Fruit fly (Drosophila melanogaster) whole organism, embryonic: ENCODE results near the gene CG32483.
A peak's percentile ranks its signal among the peaks of the same experiment; 100 is the strongest.

Experiments used
- ATbp ChIP-seq: fragments of 200-800 bp; sonication (Bioruptor generic); optimal IDR thresholded peaks from 2 replicates; lab custom pipeline; 2017; ENCODE audit warnings: missing biosample characterization, mild to moderate bottlenecking, missing genetic modification characterization, missing genetic modification reagents
- CG11456 ChIP-seq: fragments of 200-800 bp; sonication (Bioruptor generic); IDR thresholded peaks from 3 replicates; pipeline ENCODE4 v1.3.6; 2022; ENCODE audit warnings: missing biosample characterization, missing genetic modification characterization
- CG12391 ChIP-seq: fragments of 200-800 bp; sonication (Bioruptor generic); optimal IDR thresholded peaks from 3 replicates; lab custom pipeline; 2018; ENCODE audit warnings: missing biosample characterization, mild to moderate bottlenecking, missing genetic modification characterization, moderate library complexity
- CG15269 ChIP-seq: fragments of 200-800 bp; sonication (Bioruptor generic); optimal IDR thresholded peaks from 2 replicates; lab custom pipeline; 2018; ENCODE audit warnings: missing biosample characterization, mild to moderate bottlenecking, missing genetic modification characterization, moderate library complexity
- CG17361 ChIP-seq: fragments of 200-800 bp; sonication (Bioruptor generic); IDR thresholded peaks from 3 replicates; pipeline ENCODE4 v1.3.6; 2022; ENCODE audit warnings: missing biosample characterization, missing genetic modification characterization
- CG18764 ChIP-seq: fragments of 200-800 bp; sonication (Bioruptor generic); optimal IDR thresholded peaks from 3 replicates; lab custom pipeline; 2016; ENCODE audit warnings: missing biosample characterization, missing genetic modification characterization
- CG2120 ChIP-seq: fragments of 200-800 bp; sonication (Bioruptor generic); optimal IDR thresholded peaks from 3 replicates; lab custom pipeline; 2016; ENCODE audit warnings: missing biosample characterization, missing genetic modification characterization
- CG2199 ChIP-seq: fragments of 200-800 bp; sonication (Bioruptor generic); IDR thresholded peaks from 3 replicates; pipeline ENCODE4 v1.3.6; 2022; ENCODE audit warnings: missing biosample characterization, missing genetic modification characterization
- CG30403 ChIP-seq: fragments of 200-800 bp; sonication (Bioruptor generic); optimal IDR thresholded peaks from 3 replicates; lab custom pipeline; 2016; ENCODE audit warnings: missing biosample characterization, missing genetic modification characterization
- CG31388 ChIP-seq: fragments of 200-800 bp; sonication (Bioruptor generic); optimal IDR thresholded peaks from 2 replicates; lab custom pipeline; 2016; ENCODE audit warnings: missing biosample characterization, missing genetic modification characterization
- CG3726 ChIP-seq: fragments of 200-800 bp; sonication (Bioruptor generic); IDR thresholded peaks from 3 replicates; pipeline ENCODE4, ENCODE4 v1.3.6; 2022; ENCODE audit warnings: missing biosample characterization, missing genetic modification characterization
- CG4730 ChIP-seq: fragments of 200-800 bp; sonication (Bioruptor generic); IDR thresholded peaks from 2 replicates; pipeline ENCODE4 v1.3.6; 2022; ENCODE audit warnings: missing biosample characterization, missing genetic modification characterization
- CG4854 ChIP-seq: fragments of 200-800 bp; sonication (Bioruptor generic); optimal IDR thresholded peaks from 2 replicates; lab custom pipeline; 2016; ENCODE audit warnings: missing biosample characterization, missing genetic modification characterization, inconsistent platforms
- CG5245 ChIP-seq: fragments of 200-800 bp; sonication (Bioruptor generic); optimal IDR thresholded peaks from 3 replicates; lab custom pipeline; 2016; ENCODE audit warnings: missing biosample characterization, missing genetic modification characterization
- CG6765 ChIP-seq: fragments of 200-800 bp; sonication (Bioruptor generic); optimal IDR thresholded peaks from 3 replicates; lab custom pipeline; 2017; ENCODE audit warnings: missing biosample characterization, mild to moderate bottlenecking, missing genetic modification characterization
- CG7357 ChIP-seq: fragments of 200-800 bp; sonication (Bioruptor generic); IDR thresholded peaks from 3 replicates; pipeline ENCODE4 v1.3.6; 2022; ENCODE audit warnings: missing biosample characterization, missing genetic modification characterization
- CG7556 ChIP-seq: fragments of 200-800 bp; sonication (Bioruptor generic); optimal IDR thresholded peaks from 2 replicates; lab custom pipeline; 2017; ENCODE audit warnings: missing biosample characterization, mild to moderate bottlenecking, missing genetic modification characterization
- CG7987 ChIP-seq: fragments of 200-800 bp; sonication (Bioruptor generic); optimal IDR thresholded peaks from 2 replicates; lab custom pipeline; 2018; ENCODE audit warnings: missing biosample characterization, mild to moderate bottlenecking, missing genetic modification characterization, moderate library complexity
- CG8290 ChIP-seq, 3 experiments: fragments of 200-800 bp; sonication (Bioruptor generic); optimal IDR thresholded peaks; 2 replicates each; lab custom pipeline; 2016 to 2019; ENCODE audit warnings: missing biosample characterization in 3 of 3, missing genetic modification characterization in 3 of 3, mild to moderate bottlenecking in 2 of 3, moderate library complexity in 1 of 3
- CG9817 ChIP-seq: fragments of 200-800 bp; sonication (Bioruptor generic); optimal IDR thresholded peaks from 2 replicates; lab custom pipeline; 2018; ENCODE audit warnings: missing biosample characterization, mild to moderate bottlenecking, missing genetic modification characterization, moderate library complexity
- CG9932 ChIP-seq: fragments of 200-800 bp; sonication (Bioruptor generic); IDR thresholded peaks from 2 replicates; pipeline ENCODE4 v1.3.6; 2022; ENCODE audit warnings: missing biosample characterization, missing genetic modification characterization
- D19A ChIP-seq: fragments of 200-800 bp; optimal IDR thresholded peaks from 3 replicates; lab custom pipeline; 2019; ENCODE audit warnings: missing biosample characterization, mild to moderate bottlenecking, missing genetic modification characterization, moderate library complexity
- Deaf1 ChIP-seq: fragments of 200-800 bp; optimal IDR thresholded peaks from 3 replicates; lab custom pipeline; 2019; ENCODE audit warnings: missing biosample characterization, mild to moderate bottlenecking, missing genetic modification characterization, moderate library complexity
- Dfd ChIP-seq, 2 experiments: fragments of >200 bp; optimal IDR thresholded peaks; 2 replicates each; lab custom pipeline; 2017; ENCODE audit warnings: missing biosample characterization in 2 of 2, missing genetic modification characterization in 2 of 2
- Dip3 ChIP-seq: fragments of 200-800 bp; sonication (Bioruptor generic); optimal IDR thresholded peaks from 3 replicates; lab custom pipeline; 2016; ENCODE audit warnings: missing biosample characterization, missing genetic modification characterization
- Ets97D ChIP-seq: fragments of 200-800 bp; sonication (Bioruptor generic); optimal IDR thresholded peaks from 3 replicates; lab custom pipeline; 2016; ENCODE audit warnings: missing biosample characterization, missing genetic modification characterization
- Fer2 ChIP-seq: fragments of 200-800 bp; sonication (Bioruptor generic); optimal IDR thresholded peaks from 2 replicates; lab custom pipeline; 2018; ENCODE audit warnings: missing biosample characterization, mild to moderate bottlenecking, missing genetic modification characterization, moderate library complexity
- Jarid2 ChIP-seq: fragments of 200-800 bp; sonication (Bioruptor generic); optimal IDR thresholded peaks from 3 replicates; lab custom pipeline; 2017; ENCODE audit warnings: mild to moderate bottlenecking, missing biosample characterization, missing genetic modification reagents, missing genetic modification characterization
- Lim3 ChIP-seq: fragments of 200-800 bp; sonication (Bioruptor generic); IDR thresholded peaks from 2 replicates; pipeline ENCODE4 v1.3.6; 2022; ENCODE audit warnings: missing biosample characterization, missing genetic modification characterization
- MTF-1 ChIP-seq: fragments of 200-800 bp; sonication (Bioruptor generic); optimal IDR thresholded peaks from 2 replicates; lab custom pipeline; 2018; ENCODE audit warnings: missing biosample characterization, mild to moderate bottlenecking, missing genetic modification characterization, borderline replicate concordance
- NC2β ChIP-seq: fragments of 200-800 bp; sonication (Bioruptor generic); optimal IDR thresholded peaks from 2 replicates; lab custom pipeline; 2016; ENCODE audit warnings: missing biosample characterization, missing genetic modification characterization
- Pdp1 ChIP-seq, 2 experiments: fragments of 200-800 bp; sonication (Bioruptor generic); optimal IDR thresholded peaks; 3 replicates each; lab custom pipeline; 2016; ENCODE audit warnings: missing biosample characterization in 2 of 2, missing genetic modification characterization in 2 of 2, mild to moderate bottlenecking in 1 of 2, moderate library complexity in 1 of 2
- Six4 ChIP-seq: fragments of 200-800 bp; sonication (Bioruptor generic); optimal IDR thresholded peaks from 2 replicates; lab custom pipeline; 2016; ENCODE audit warnings: missing biosample characterization, missing genetic modification characterization
- Sox100B ChIP-seq: fragments of 200-800 bp; sonication (Bioruptor generic); optimal IDR thresholded peaks from 3 replicates; lab custom pipeline; 2018; ENCODE audit warnings: missing biosample characterization, mild to moderate bottlenecking, missing genetic modification characterization
- Vsx1 ChIP-seq: fragments of 200-800 bp; sonication (Bioruptor generic); optimal IDR thresholded peaks from 2 replicates; lab custom pipeline; 2017; ENCODE audit warnings: missing biosample characterization, mild to moderate bottlenecking, missing genetic modification characterization, missing genetic modification reagents
- dati ChIP-seq: fragments of 200-800 bp; sonication (Bioruptor generic); IDR thresholded peaks from 2 replicates; pipeline ENCODE4 v1.3.6; 2022; ENCODE audit warnings: missing biosample characterization, missing genetic modification characterization
- fd96Cb ChIP-seq: fragments of 200-800 bp; sonication (Bioruptor generic); optimal IDR thresholded peaks from 2 replicates; lab custom pipeline; 2018; ENCODE audit warnings: missing biosample characterization, mild to moderate bottlenecking, missing genetic modification characterization, moderate library complexity
- inv ChIP-seq: fragments of 200-800 bp; sonication (Bioruptor generic); IDR thresholded peaks from 2 replicates; pipeline ENCODE4 v1.3.6; 2022; ENCODE audit warnings: missing biosample characterization, missing genetic modification characterization; ENCODE audit not compliant: partially characterized antibody
- kah ChIP-seq: fragments of 200-800 bp; sonication (Bioruptor generic); optimal IDR thresholded peaks from 2 replicates; lab custom pipeline; 2018; ENCODE audit warnings: missing biosample characterization, mild to moderate bottlenecking, missing genetic modification characterization
- run ChIP-seq: fragments of 200-800 bp; sonication (Bioruptor generic); optimal IDR thresholded peaks from 3 replicates; lab custom pipeline; 2018; ENCODE audit warnings: missing biosample characterization, mild to moderate bottlenecking, missing genetic modification characterization
- sens-2 ChIP-seq: fragments of 200-800 bp; sonication (Bioruptor generic); IDR thresholded peaks from 2 replicates; pipeline ENCODE4 v1.3.6; 2022; ENCODE audit warnings: missing biosample characterization, missing genetic modification characterization
- seq ChIP-seq: fragments of 200-800 bp; sonication (Bioruptor generic); IDR thresholded peaks from 2 replicates; pipeline ENCODE4 v1.3.6; 2022; ENCODE audit warnings: missing biosample characterization, missing genetic modification characterization
- slbo ChIP-seq: fragments of 200-800 bp; sonication (Bioruptor generic); IDR thresholded peaks from 2 replicates; pipeline ENCODE4 v1.3.6; 2022; ENCODE audit warnings: missing biosample characterization, missing genetic modification characterization
- sqz ChIP-seq: fragments of 200-800 bp; sonication (Bioruptor generic); optimal IDR thresholded peaks from 3 replicates; lab custom pipeline; 2018; ENCODE audit warnings: missing biosample characterization, mild to moderate bottlenecking, missing genetic modification characterization
- tgo ChIP-seq: fragments of 200-800 bp; sonication (Bioruptor generic); IDR thresholded peaks from 3 replicates; pipeline ENCODE4 v1.3.6; 2022; ENCODE audit warnings: missing biosample characterization, missing genetic modification characterization
- tin ChIP-seq: fragments of 200-800 bp; sonication (Bioruptor generic); optimal IDR thresholded peaks from 3 replicates; lab custom pipeline; 2016; ENCODE audit warnings: missing biosample characterization, missing genetic modification characterization
- trh ChIP-seq: fragments of 200-800 bp; sonication (Bioruptor generic); optimal IDR thresholded peaks from 2 replicates; lab custom pipeline; 2016; ENCODE audit warnings: missing biosample characterization, missing genetic modification characterization
- unc-4 ChIP-seq: fragments of 200-800 bp; sonication (Bioruptor generic); IDR thresholded peaks from 2 replicates; pipeline ENCODE4 v1.3.6; 2022; ENCODE audit warnings: missing biosample characterization, missing genetic modification characterization; ENCODE audit not compliant: partially characterized antibody

CG32483 gene

dm6 chr3L:700160-700917, 10.5 kb upstream of the CG32483 start (continued):
- TF ChIP-seq Fer2 (peak; percentile 12), NC2β (GFP tag; lab: Kevin White, UChicago) (peak; percentile 10), Vsx1 (peak; percentile 55), D19A (tag; lab: Kevin White, UChicago) (peak; percentile 58), MTF-1 (GFP tag; lab: Kevin White, UChicago) (peak; percentile 40), run (tag; lab: Kevin White, UChicago) (peak; percentile 49), CG5245 (GFP tag; lab: Kevin White, UChicago) (no peak), Dfd (GFP tag; optimal IDR thresholded peaks at IDR 0.05; lab: Kevin White, UChicago) (no peak), unc-4 (GFP tag; lab: Robert Waterston, UW) (no peak), CG18764 (GFP tag; lab: Kevin White, UChicago) (peak; percentile 52), CG8290 (GFP tag; optimal IDR thresholded peaks at IDR 0.05; lab: Kevin White, UChicago) (peak; percentile 87), CG8290 (tag; optimal IDR thresholded peaks at IDR 0.05; lab: Kevin White, UChicago) (no peak), CG7357 (GFP tag; lab: Robert Waterston, UW) (no peak), Dip3 (peak; percentile 50), CG15269 (tag; lab: Kevin White, UChicago) (peak; percentile 76), CG9817 (peak; percentile 36), CG2120 (GFP tag; lab: Kevin White, UChicago) (peak; percentile 69), CG11456 (GFP tag; lab: Robert Waterston, UW) (no peak), slbo (peak; percentile 47), Six4 (peak; percentile 55), sens-2 (GFP tag; lab: Robert Waterston, UW) (0 out of 2 replicates have a peak, but pooled peaks have one; percentile 14), CG9932 (GFP tag; lab: Robert Waterston, UW) (peak; percentile 28; the same call in 1 of the 2 replicates), ATbp (GFP tag; lab: Kevin White, UChicago) (peak; percentile 65), Pdp1 (GFP tag; optimal IDR thresholded peaks at IDR 0.05; lab: Kevin White, UChicago) (peak; percentile 5 to 59), kah (GFP tag; lab: Kevin White, UChicago) (peak; percentile 46), Deaf1 (no peak), CG6765 (peak; percentile 25), dati (no peak), CG30403 (GFP tag; lab: Kevin White, UChicago) (peak; percentile 53), CG4730 (GFP tag; lab: Robert Waterston, UW) (no peak; the same call in 1 of the 2 replicates), inv (GFP tag; lab: Robert Waterston, UW) (no peak), Sox100B (GFP tag; lab: Kevin White, UChicago) (peak; percentile 63), CG4854 (GFP tag; lab: Kevin White, UChicago) (peak; percentile 7), CG17361 (peak; percentile 71; the same call in 2 of the 3 replicates), tin (peak; percentile 38), CG12391 (tag; lab: Kevin White, UChicago) (peak; percentile 71), sqz (peak; percentile 21), CG7556 (GFP tag; lab: Kevin White, UChicago) (peak; percentile 68), seq (GFP tag; lab: Robert Waterston, UW) (peak; percentile 40; the same call in 1 of the 2 replicates), trh (GFP tag; lab: Kevin White, UChicago) (no peak), CG3726 (GFP tag; lab: Robert Waterston, UW) (no peak), Ets97D (GFP tag; lab: Kevin White, UChicago) (no peak), CG2199 (GFP tag; lab: Robert Waterston, UW) (no peak), Jarid2 (GFP tag; lab: Kevin White, UChicago) (peak; percentile 14), tgo (GFP tag; lab: Robert Waterston, UW) (peak; percentile 38; the same call in 1 of the 3 replicates), CG7987 (GFP tag; lab: Kevin White, UChicago) (peak; percentile 61), CG31388 (GFP tag; lab: Kevin White, UChicago) (no peak), fd96Cb (tag; lab: Kevin White, UChicago) (peak; percentile 54), Lim3 (GFP tag; lab: Robert Waterston, UW) (no peak)
